Worm (Caenorhabditis elegans) whole organism, L4 larva: ENCODE results near the gene tdpo-1.

ENCODE experiments used
- F26F4.8 ChIP-seq: fragments of 200-800 bp; sonication (Bioruptor generic); conservative IDR thresholded peaks from 2 replicates; pipeline ENCODE4 v1.3.6; 2022; ENCODE audit warnings: missing genetic modification characterization, missing compliant biosample characterization
- F44E2.7 ChIP-seq: fragments of 200-800 bp; sonication (Bioruptor generic); IDR thresholded peaks from 2 replicates; pipeline ENCODE4 v2.1.2; 2022; ENCODE audit warnings: missing genetic modification characterization, missing compliant biosample characterization
- R02D3.7 ChIP-seq: fragments of 150-350 bp; sonication (generic microtip); optimal IDR thresholded peaks from 3 replicates; lab custom pipeline; 2014; ENCODE audit warnings: missing biosample characterization, missing genetic modification characterization
- Y5F2A.4 ChIP-seq: fragments of 200-800 bp; sonication (Bioruptor generic); optimal IDR thresholded peaks from 2 replicates; lab custom pipeline; 2018; ENCODE audit warnings: mild to moderate bottlenecking, missing genetic modification characterization, missing compliant biosample characterization
- ZK337.2 ChIP-seq: fragments of 200-800 bp; sonication (Bioruptor generic); IDR thresholded peaks from 2 replicates; pipeline ENCODE4 v1.3.6; 2022; ENCODE audit warnings: missing genetic modification reagents, missing genetic modification characterization, missing compliant biosample characterization
- ZK546.5 ChIP-seq, 2 experiments: sonication (generic microtip); optimal IDR thresholded peaks; 2 replicates each; lab custom pipeline; 2017; ENCODE audit warnings: missing biosample characterization in 2 of 2, missing genetic modification characterization in 2 of 2
- aha-1 ChIP-seq: fragments of 150-350 bp; peaks from one replicate; lab custom pipeline; 2014; ENCODE audit warnings: missing biosample characterization, missing genetic modification characterization
- aly-2 ChIP-seq: sonication (generic microtip); optimal IDR thresholded peaks from 2 replicates; lab custom pipeline; 2018; ENCODE audit warnings: missing biosample characterization, missing genetic modification characterization
- ceh-20 ChIP-seq: fragments of 200-800 bp; sonication (Bioruptor generic); IDR thresholded peaks from 2 replicates; pipeline ENCODE4 v1.3.6; 2022; ENCODE audit warnings: missing genetic modification reagents, missing genetic modification characterization, missing compliant biosample characterization
- ceh-44 ChIP-seq: fragments of 200-800 bp; sonication (Bioruptor generic); IDR thresholded peaks from 2 replicates; pipeline ENCODE4 v1.3.6; 2022; ENCODE audit warnings: missing genetic modification reagents, missing genetic modification characterization, missing compliant biosample characterization
- ceh-62 ChIP-seq: sonication (generic microtip); optimal IDR thresholded peaks from 2 replicates; lab custom pipeline; 2017; ENCODE audit warnings: missing biosample characterization, missing genetic modification characterization
- ctbp-1 ChIP-seq: fragments of 200-800 bp; sonication (Bioruptor generic); IDR thresholded peaks from 2 replicates; pipeline ENCODE4 v1.3.6; 2022; ENCODE audit warnings: missing genetic modification reagents, missing genetic modification characterization, missing compliant biosample characterization
- daf-19 ChIP-seq: fragments of 200-800 bp; sonication (Bioruptor generic); conservative IDR thresholded peaks from 2 replicates; pipeline ENCODE4 v1.3.6; 2022; ENCODE audit warnings: missing genetic modification characterization, missing compliant biosample characterization
- dmd-9 ChIP-seq: fragments of 200-800 bp; sonication (Bioruptor generic); IDR thresholded peaks from 2 replicates; pipeline ENCODE4 v1.3.6; 2022; ENCODE audit warnings: missing genetic modification reagents, missing genetic modification characterization, missing compliant biosample characterization
- egl-27 ChIP-seq: sonication (generic microtip); optimal IDR thresholded peaks from 3 replicates; lab custom pipeline; 2017; ENCODE audit warnings: missing biosample characterization, missing genetic modification reagents, missing genetic modification characterization
- fos-1 ChIP-seq: fragments of 150-350 bp; optimal IDR thresholded peaks from 2 replicates; lab custom pipeline; 2014; ENCODE audit warnings: missing biosample characterization, missing genetic modification characterization
- hlh-30 ChIP-seq: sonication (generic microtip); optimal IDR thresholded peaks from 2 replicates; lab custom pipeline; 2017; ENCODE audit warnings: antibody characterized with exemption, mild to moderate bottlenecking, missing genetic modification characterization, missing compliant biosample characterization; ENCODE audit not compliant: insufficient read depth
- lin-15B ChIP-seq: fragments of 150-350 bp; sonication (generic microtip); optimal IDR thresholded peaks from 3 replicates; lab custom pipeline; 2014; ENCODE audit warnings: missing biosample characterization, missing genetic modification characterization
- lin-29 ChIP-seq: fragments of 200-800 bp; sonication (Bioruptor generic); IDR thresholded peaks from 2 replicates; pipeline ENCODE4 v1.3.6; 2022; ENCODE audit warnings: missing genetic modification reagents, missing genetic modification characterization, missing compliant biosample characterization
- lir-3 ChIP-seq: sonication (generic microtip); optimal IDR thresholded peaks from 2 replicates; lab custom pipeline; 2016; ENCODE audit warnings: mild to moderate bottlenecking, missing genetic modification characterization, missing compliant biosample characterization
- madf-9 ChIP-seq: fragments of 200-800 bp; sonication (Bioruptor generic); conservative IDR thresholded peaks from 2 replicates; pipeline ENCODE4 v1.3.6; 2022; ENCODE audit warnings: missing genetic modification reagents, missing genetic modification characterization, missing compliant biosample characterization
- mdt-29 ChIP-seq: fragments of 200-800 bp; sonication (Bioruptor generic); IDR thresholded peaks from 2 replicates; pipeline ENCODE4 v1.3.6; 2022; ENCODE audit warnings: missing genetic modification reagents, missing genetic modification characterization, missing compliant biosample characterization
- mep-1 ChIP-seq: fragments of 150-350 bp; sonication (generic microtip); optimal IDR thresholded peaks from 3 replicates; lab custom pipeline; 2014; ENCODE audit warnings: missing biosample characterization, missing genetic modification characterization
- nhr-102 ChIP-seq: sonication (generic microtip); optimal IDR thresholded peaks from 2 replicates; lab custom pipeline; 2016; ENCODE audit warnings: mild to moderate bottlenecking, missing genetic modification characterization, moderate library complexity, missing compliant biosample characterization
- nhr-25 ChIP-seq: sonication (generic microtip); optimal IDR thresholded peaks from 2 replicates; lab custom pipeline; 2017; ENCODE audit warnings: missing genetic modification characterization, mild to moderate bottlenecking, missing compliant biosample characterization, antibody characterized with exemption, moderate library complexity, borderline replicate concordance; ENCODE audit not compliant: insufficient read depth
- nhr-42 ChIP-seq: fragments of 200-800 bp; sonication (Bioruptor generic); IDR thresholded peaks from 2 replicates; pipeline ENCODE4 v1.3.6; 2022; ENCODE audit warnings: missing genetic modification characterization, missing compliant biosample characterization
- pha-4 ChIP-seq, 2 experiments: fragments of 150-350 bp in 1 of 2; fragments of 200-800 bp in 1 of 2; sonication (Bioruptor generic) in 1 of 2; IDR thresholded peaks in 1 of 2; optimal IDR thresholded peaks in 1 of 2; 2 replicates each; pipeline versions ENCODE4 v1.3.6 to Lab custom; 2014 to 2022; ENCODE audit warnings: missing genetic modification characterization in 2 of 2, missing genetic modification reagents in 2 of 2, missing biosample characterization in 1 of 2, missing compliant biosample characterization in 1 of 2
- php-3 ChIP-seq: fragments of 200-800 bp; sonication (Bioruptor generic); IDR thresholded peaks from 2 replicates; pipeline ENCODE4 v1.3.6; 2022; ENCODE audit warnings: missing genetic modification reagents, missing genetic modification characterization, missing compliant biosample characterization
- pqm-1 ChIP-seq: sonication (generic microtip); optimal IDR thresholded peaks from 2 replicates; lab custom pipeline; 2017; ENCODE audit warnings: missing biosample characterization, missing genetic modification characterization
- sdz-12 ChIP-seq: fragments of 200-800 bp; sonication (Bioruptor generic); optimal IDR thresholded peaks from 2 replicates; lab custom pipeline; 2018; ENCODE audit warnings: mild to moderate bottlenecking, missing genetic modification characterization, missing compliant biosample characterization
- tag-97 ChIP-seq: fragments of 200-800 bp; sonication (Bioruptor generic); IDR thresholded peaks from 2 replicates; pipeline ENCODE4 v1.3.6; 2022; ENCODE audit warnings: missing genetic modification characterization, missing compliant biosample characterization
- tra-1 ChIP-seq: fragments of 200-800 bp; sonication (Bioruptor generic); IDR thresholded peaks from 2 replicates; pipeline ENCODE4 v1.3.6; 2022; ENCODE audit warnings: missing genetic modification reagents, missing genetic modification characterization, missing compliant biosample characterization
- unc-130 ChIP-seq: sonication (generic microtip); optimal IDR thresholded peaks from 2 replicates; lab custom pipeline; 2016; ENCODE audit warnings: missing genetic modification reagents, missing genetic modification characterization, missing compliant biosample characterization
- unc-39 ChIP-seq: sonication (generic microtip); optimal IDR thresholded peaks from 2 replicates; lab custom pipeline; 2017; ENCODE audit warnings: missing biosample characterization, missing genetic modification characterization
- unc-62 ChIP-seq, 3 experiments: fragments of 150-350 bp in 1 of 3; sonication (generic microtip); optimal IDR thresholded peaks in 2 of 3; peaks in 1 of 3; 1 replicate in 1 of 3; 2 replicates in 2 of 3; lab custom pipeline; 2014 to 2017; ENCODE audit warnings: missing biosample characterization in 3 of 3, missing genetic modification characterization in 3 of 3, missing genetic modification reagents in 3 of 3, missing genotype in 1 of 3
- zag-1 ChIP-seq: fragments of 150-350 bp; optimal IDR thresholded peaks from 2 replicates; lab custom pipeline; 2014; ENCODE audit warnings: missing biosample characterization, missing genetic modification characterization
- zfp-2 ChIP-seq: sonication (generic microtip); optimal IDR thresholded peaks from 2 replicates; lab custom pipeline; 2016; ENCODE audit warnings: mild to moderate bottlenecking, missing genetic modification characterization, missing compliant biosample characterization
- ztf-11 ChIP-seq: fragments of 150-350 bp; optimal IDR thresholded peaks from 2 replicates; lab custom pipeline; 2014; ENCODE audit warnings: missing biosample characterization, missing genetic modification characterization

The tdpo-1 gene

ce11 chrIV:1959554-1959953, at the start of gene tdpo-1:
Gene tdpo-1 (plus strand): TSS chrIV:1959854.
- TF ChIP-seq php-3 (GFP tag; lab: Robert Waterston, UW) (no peak), daf-19 (GFP tag; lab: Robert Waterston, UW) (no peak), aha-1 (tag; lab: Kevin White, UChicago) (no peak), fos-1 (tag; lab: Kevin White, UChicago) (no peak), unc-62 (GFP tag; optimal IDR thresholded peaks at IDR 0.05 in 1 of 2; lab: Kevin White, UChicago) (no peak), unc-62 (tag; optimal IDR thresholded peaks at IDR 0.05; lab: Kevin White, UChicago) (no peak), tag-97 (GFP tag; lab: Robert Waterston, UW) (no peak), R02D3.7 (tag; lab: Kevin White, UChicago) (no peak), lin-29 (no peak), F44E2.7 (no peak), madf-9 (GFP tag; lab: Robert Waterston, UW) (no peak), aly-2 (tag; lab: Kevin White, UChicago) (no peak), sdz-12 (GFP tag; lab: Kevin White, UChicago) (no peak), hlh-30 (tag; lab: Kevin White, UChicago) (no peak), mdt-29 (GFP tag; lab: Robert Waterston, UW) (no peak), zag-1 (no peak), mep-1 (tag; lab: Kevin White, UChicago) (no peak), ctbp-1 (GFP tag; lab: Robert Waterston, UW) (no peak), F26F4.8 (GFP tag; lab: Robert Waterston, UW) (no peak)

ce11 chrIV:1911273-1911672, 48.4 kb upstream of the tdpo-1 start:
- TF ChIP-seq unc-130 (GFP tag; lab: Kevin White, UChicago) = no peak
- TF ChIP-seq aha-1 (tag; lab: Kevin White, UChicago) = peak; percentile 69
- TF ChIP-seq unc-62 (GFP tag; optimal IDR thresholded peaks at IDR 0.05 in 1 of 2; lab: Kevin White, UChicago) = no peak
- no peak for TF ChIP-seq unc-62 (tag; optimal IDR thresholded peaks at IDR 0.05; lab: Kevin White, UChicago)

- TF ChIP-seq nhr-42 (GFP tag; lab: Robert Waterston, UW) (no peak), nhr-102 (tag; lab: Kevin White, UChicago) (no peak), ZK546.5 (tag; optimal IDR thresholded peaks at IDR 0.05; lab: Kevin White, UChicago) (no peak), ceh-44 (no peak), tra-1 (GFP tag; lab: Robert Waterston, UW) (no peak)
Measured at ce11 chrIV:1914900-1915299, 44.8 kb upstream of the tdpo-1 start.

- TF ChIP-seq R02D3.7 (tag; lab: Kevin White, UChicago) (no peak), mep-1 (tag; lab: Kevin White, UChicago) (no peak), pqm-1 (tag; lab: Kevin White, UChicago) (no peak), pha-4 (GFP tag; IDR thresholded peaks at IDR 0.05; lab: Robert Waterston, UW) (no peak), pha-4 (tag; optimal IDR thresholded peaks at IDR 0.05; lab: Kevin White, UChicago) (no peak), nhr-25 (no peak), ztf-11 (tag; lab: Kevin White, UChicago) (no peak), madf-9 (GFP tag; lab: Robert Waterston, UW) (no peak), dmd-9 (GFP tag; lab: Robert Waterston, UW) (no peak), ceh-20 (GFP tag; lab: Robert Waterston, UW) (no peak), zfp-2 (tag; lab: Kevin White, UChicago) (no peak), unc-39 (tag; lab: Kevin White, UChicago) (no peak), F26F4.8 (GFP tag; lab: Robert Waterston, UW) (no peak), ZK546.5 (tag; optimal IDR thresholded peaks at IDR 0.05; lab: Kevin White, UChicago) (no peak), lin-15B (tag; lab: Kevin White, UChicago) (no peak), ceh-62 (tag; lab: Kevin White, UChicago) (no peak), ZK337.2 (GFP tag; lab: Robert Waterston, UW) (no peak), Y5F2A.4 (GFP tag; lab: Kevin White, UChicago) (no peak), lir-3 (no peak), egl-27 (tag; lab: Kevin White, UChicago) (no peak)
Measured at ce11 chrIV:1915549-1915948, 44.1 kb upstream of the tdpo-1 start.
